Worm (Caenorhabditis elegans): Measurements from ENCODE around the gene srsx-32.

srsx-32 gene

DNA sequence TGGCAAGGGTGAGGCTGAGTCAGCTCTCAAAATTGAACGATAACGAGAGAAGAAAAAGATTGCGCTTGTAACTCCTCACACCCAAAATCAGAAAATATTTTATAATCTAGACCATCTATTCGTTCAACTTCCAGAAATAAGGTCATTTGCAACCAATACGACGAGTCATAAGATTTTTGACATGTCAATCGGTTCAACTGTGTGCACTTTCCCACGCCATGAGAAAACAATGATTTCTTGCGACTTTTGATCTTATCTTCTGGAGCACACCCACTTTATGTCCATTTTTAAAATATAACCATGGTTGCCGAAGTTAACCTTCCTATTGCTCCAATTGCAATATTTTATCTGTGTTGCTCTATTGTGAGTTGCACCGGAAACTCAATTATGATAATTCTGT lies at the start of gene srsx-32:
TSS of gene srsx-32 (plus strand) at position 301 of the 400 bp plus-strand sequence.
- no peak for TF ChIP-seq ceh-39 (tag; optimal IDR thresholded peaks at IDR 0.05)

DNA sequence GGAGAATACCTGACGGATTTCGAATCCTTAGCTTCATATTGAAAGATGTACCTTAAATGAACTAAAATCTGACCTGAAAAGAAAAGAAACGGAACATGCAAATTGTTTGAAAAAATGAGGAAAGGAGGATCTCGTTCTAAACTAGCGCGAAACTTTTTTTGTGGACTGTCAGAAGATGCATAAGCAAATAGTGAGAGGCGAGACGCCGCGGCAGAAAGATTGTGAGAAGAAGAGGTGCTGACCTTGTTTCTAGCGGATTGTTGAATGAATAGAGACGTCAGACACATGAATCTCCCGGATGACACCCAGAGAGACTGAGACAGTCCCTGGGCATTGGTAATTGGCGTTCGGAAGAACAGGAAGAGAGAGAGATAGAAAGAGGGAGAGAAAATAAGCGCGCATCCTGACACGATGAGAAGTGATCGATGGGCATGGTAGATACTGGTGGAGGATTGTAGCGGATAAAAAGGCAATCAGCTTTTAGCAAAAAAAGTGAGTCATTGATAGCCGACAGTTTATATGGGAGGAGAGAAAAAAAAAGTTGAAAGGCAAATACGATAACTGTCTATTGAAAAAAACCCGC lies 47.1 kb upstream of the srsx-32 start, which contains the start of gene ptr-15:
TSS of gene ptr-15 (minus strand) at position 51 of the 583 bp plus-strand sequence.
- peak; percentile 61 for TF ChIP-seq unc-62 (GFP tag; optimal IDR thresholded peaks at IDR 0.05)
- peak; percentile 80 for TF ChIP-seq elt-1 (tag; optimal IDR thresholded peaks at IDR 0.05; ENCODE audit: borderline replicate concordance, insufficient read depth)
- peak; percentile 91 for TF ChIP-seq ham-2 (GFP tag; optimal IDR thresholded peaks at IDR 0.05)
- TF ChIP-seq sptf-1 (tag; optimal IDR thresholded peaks at IDR 0.05), result no peak

DNA sequence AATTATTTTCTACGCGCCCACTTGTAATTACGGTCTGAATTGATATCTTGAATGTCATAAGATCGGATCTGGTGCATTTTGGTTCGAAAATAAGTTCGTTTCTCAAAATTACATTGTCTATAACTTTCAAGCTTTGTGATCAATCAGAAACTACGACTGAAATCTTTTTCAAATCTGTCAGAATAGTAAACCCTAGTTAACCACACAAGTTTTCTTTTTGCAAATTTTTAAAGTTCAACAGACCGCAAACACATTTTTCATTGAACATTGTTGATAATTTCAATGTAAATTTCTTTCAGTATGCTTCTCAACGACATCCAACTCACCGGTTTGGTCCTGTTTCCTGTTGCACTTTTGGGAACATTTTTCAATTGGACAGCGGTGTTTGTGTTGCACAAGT lies 45.6 kb upstream of the srsx-32 start, which contains the start of gene srx-59:
TSS of gene srx-59 (plus strand) at position 301 of the 400 bp plus-strand sequence.
- TF ChIP-seq mab-5 (tag; optimal IDR thresholded peaks at IDR 0.05) (no peak), elt-1 (tag; optimal IDR thresholded peaks at IDR 0.05; ENCODE audit: borderline replicate concordance, insufficient read depth) (no peak), ceh-83 (GFP tag; optimal IDR thresholded peaks at IDR 0.05) (no peak), unc-39 (tag; optimal IDR thresholded peaks at IDR 0.05) (no peak), ces-1 (GFP tag; optimal IDR thresholded peaks at IDR 0.05) (no peak), nhr-2 (tag; optimal IDR thresholded peaks at IDR 0.05) (no peak), snpc-4 (tag; optimal IDR thresholded peaks at IDR 0.05) (no peak), unc-120 (tag; optimal IDR thresholded peaks at IDR 0.05; ENCODE audit: poor library complexity, severe bottlenecking) (no peak), lsy-2 (tag; optimal IDR thresholded peaks at IDR 0.05) (no peak), bed-3 (GFP tag; optimal IDR thresholded peaks at IDR 0.05) (no peak), sem-2 (GFP tag; optimal IDR thresholded peaks at IDR 0.05) (no peak), nhr-237 (tag; optimal IDR thresholded peaks at IDR 0.05) (no peak), tbx-8 (GFP tag; optimal IDR thresholded peaks at IDR 0.05) (no peak), blmp-1 (tag; optimal IDR thresholded peaks at IDR 0.05) (no peak), mls-2 (tag; optimal IDR thresholded peaks at IDR 0.05) (no peak)

DNA sequence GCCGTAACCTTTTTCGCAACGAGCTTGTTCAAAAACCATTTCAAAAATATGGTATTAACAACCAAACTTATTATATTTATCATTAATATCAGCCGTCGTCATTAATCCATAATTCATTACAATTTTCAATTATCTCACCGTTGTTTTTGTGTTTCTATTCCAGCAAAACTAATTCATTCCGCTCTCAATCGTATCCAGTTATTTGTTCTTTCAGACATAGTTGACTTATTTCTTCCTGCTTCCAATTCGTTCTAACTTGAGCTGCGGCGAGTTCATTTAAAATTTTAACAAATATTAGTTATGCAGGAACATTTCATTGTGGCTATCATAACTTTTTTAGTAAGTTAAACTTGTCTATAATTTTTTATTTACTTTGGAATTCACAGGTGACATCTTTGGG lies 41.1 kb upstream of the srsx-32 start, which contains the start of gene srx-16:
TSS of gene srx-16 (plus strand) at position 301 of the 400 bp plus-strand sequence.
- TF ChIP-seq lin-32 (GFP tag; optimal IDR thresholded peaks at IDR 0.05) (no peak), pha-4 (tag; optimal IDR thresholded peaks at IDR 0.05) (no peak), ztf-11 (tag; optimal IDR thresholded peaks at IDR 0.05) (no peak), ham-2 (GFP tag; optimal IDR thresholded peaks at IDR 0.05) (no peak), ceh-39 (tag; optimal IDR thresholded peaks at IDR 0.05) (no peak)

DNA sequence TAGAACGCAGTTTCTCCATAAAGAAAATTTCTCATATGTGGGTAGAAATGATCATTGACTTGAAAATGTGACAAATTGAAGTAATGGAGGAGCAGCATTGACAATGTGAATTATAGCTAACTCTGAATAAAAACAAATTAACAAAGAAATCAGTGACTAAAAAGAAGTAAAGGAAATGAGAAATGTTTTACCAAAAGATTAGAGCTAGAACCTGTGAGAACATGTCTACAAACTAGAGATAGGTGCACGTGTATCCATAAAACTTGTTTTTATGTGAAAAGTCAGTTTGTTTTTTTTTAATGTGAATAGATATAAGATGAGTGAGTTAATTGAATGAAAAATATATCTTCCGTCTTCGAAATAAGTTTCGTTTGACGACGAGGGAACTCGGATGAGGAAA lies 38.1 kb upstream of the srsx-32 start, which contains the start of gene sre-12:
TSS of gene sre-12 (minus strand) at position 101 of the 400 bp plus-strand sequence.
- TF ChIP-seq ceh-43 (GFP tag; optimal IDR thresholded peaks at IDR 0.05) (no peak), nhr-2 (tag; optimal IDR thresholded peaks at IDR 0.05) (no peak), elt-1 (tag; optimal IDR thresholded peaks at IDR 0.05; ENCODE audit: borderline replicate concordance, insufficient read depth) (no peak), lin-13 (tag; optimal IDR thresholded peaks at IDR 0.05) (no peak), cnd-1 (tag; optimal IDR thresholded peaks at IDR 0.05) (no peak), elt-3 (tag; optimal IDR thresholded peaks at IDR 0.05) (no peak), bed-3 (GFP tag; optimal IDR thresholded peaks at IDR 0.05) (no peak), unc-62 (GFP tag; optimal IDR thresholded peaks at IDR 0.05) (no peak), nhr-76 (tag; optimal IDR thresholded peaks at IDR 0.05) (no peak)

DNA sequence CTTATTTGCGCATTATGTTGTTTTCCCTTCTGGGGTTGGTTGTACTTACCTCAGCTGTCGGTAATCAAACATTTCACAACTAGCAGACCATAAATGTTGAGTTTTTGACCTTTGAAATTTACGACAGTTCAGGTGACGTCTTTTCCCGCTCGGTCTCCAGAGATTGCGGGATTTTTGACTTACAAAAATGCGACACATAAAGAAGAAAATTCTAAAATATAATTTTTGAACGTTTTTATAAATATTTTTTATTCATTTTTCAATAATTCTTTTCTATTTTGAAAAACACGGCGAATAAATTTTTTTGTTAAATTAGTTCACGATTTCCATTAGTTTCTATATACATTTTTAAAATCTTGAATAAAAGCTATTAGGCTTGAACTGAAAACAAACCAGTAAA lies 34.3 kb upstream of the srsx-32 start, which contains the start of gene nhr-161:
TSS of gene nhr-161 (minus strand) at position 101 of the 400 bp plus-strand sequence.
- no peak for TF ChIP-seq ztf-11 (tag; optimal IDR thresholded peaks at IDR 0.05)
- TF ChIP-seq pha-4 (tag; optimal IDR thresholded peaks at IDR 0.05), result no peak
- no peak for TF ChIP-seq nhr-237 (tag; optimal IDR thresholded peaks at IDR 0.05)
- TF ChIP-seq mep-1 (tag; optimal IDR thresholded peaks at IDR 0.05), result no peak
- TF ChIP-seq nhr-2 (tag; optimal IDR thresholded peaks at IDR 0.05), result no peak
- TF ChIP-seq nhr-28 (tag; optimal IDR thresholded peaks at IDR 0.05), result no peak
- no peak for TF ChIP-seq lsy-2 (tag; optimal IDR thresholded peaks at IDR 0.05)
- TF ChIP-seq snpc-4 (tag; optimal IDR thresholded peaks at IDR 0.05), result no peak
- no peak for TF ChIP-seq lin-32 (GFP tag; optimal IDR thresholded peaks at IDR 0.05)
